Fruit fly (Drosophila melanogaster): ENCODE data around the gene Tsf2.
A peak's percentile ranks its signal among the peaks of the same experiment; 100 is the strongest.

Tsf2 gene

DNA sequence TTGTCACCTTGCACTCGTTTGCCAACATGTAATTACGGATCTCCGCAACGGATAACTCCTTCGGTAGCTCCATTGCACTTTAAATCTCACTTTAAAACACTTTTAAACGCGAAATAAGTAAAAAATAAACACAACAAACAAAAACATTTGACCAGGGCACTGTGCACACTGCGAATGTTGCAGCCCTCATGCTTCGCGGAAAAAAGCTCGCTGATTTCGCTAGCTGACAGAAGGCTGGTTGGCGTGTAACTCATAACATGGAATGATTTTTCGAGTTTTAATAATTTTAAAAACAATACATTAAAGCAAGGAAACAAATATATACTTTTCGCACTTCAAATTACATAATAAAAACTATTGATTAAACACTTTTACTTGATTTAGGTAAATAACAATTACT is 38.8 kb upstream of the Tsf2 start, which contains the start of gene sowah (continued):
- TF ChIP-seq br (GFP tag; optimal IDR thresholded peaks at IDR 0.05) = no peak
- TF ChIP-seq HLH106 (tag; optimal IDR thresholded peaks at IDR 0.05) = peak; percentile 43
- peak; percentile 90 for TF ChIP-seq Vsx2 (GFP tag; optimal IDR thresholded peaks at IDR 0.05; ENCODE audit: partially characterized antibody)
- TF ChIP-seq sage (GFP tag; optimal IDR thresholded peaks at IDR 0.05) = no peak
- TF ChIP-seq h (GFP tag; optimal IDR thresholded peaks at IDR 0.05) = peak; percentile 20
- TF ChIP-seq foxo (GFP tag; optimal IDR thresholded peaks at IDR 0.05) = no peak
- TF ChIP-seq rgr (GFP tag; optimal IDR thresholded peaks at IDR 0.05) = peak; percentile 39
- peak; percentile 19 for TF ChIP-seq Sp1 (GFP tag; optimal IDR thresholded peaks at IDR 0.05)
- TF ChIP-seq GATAd (GFP tag; optimal IDR thresholded peaks at IDR 0.05) = no peak

DNA sequence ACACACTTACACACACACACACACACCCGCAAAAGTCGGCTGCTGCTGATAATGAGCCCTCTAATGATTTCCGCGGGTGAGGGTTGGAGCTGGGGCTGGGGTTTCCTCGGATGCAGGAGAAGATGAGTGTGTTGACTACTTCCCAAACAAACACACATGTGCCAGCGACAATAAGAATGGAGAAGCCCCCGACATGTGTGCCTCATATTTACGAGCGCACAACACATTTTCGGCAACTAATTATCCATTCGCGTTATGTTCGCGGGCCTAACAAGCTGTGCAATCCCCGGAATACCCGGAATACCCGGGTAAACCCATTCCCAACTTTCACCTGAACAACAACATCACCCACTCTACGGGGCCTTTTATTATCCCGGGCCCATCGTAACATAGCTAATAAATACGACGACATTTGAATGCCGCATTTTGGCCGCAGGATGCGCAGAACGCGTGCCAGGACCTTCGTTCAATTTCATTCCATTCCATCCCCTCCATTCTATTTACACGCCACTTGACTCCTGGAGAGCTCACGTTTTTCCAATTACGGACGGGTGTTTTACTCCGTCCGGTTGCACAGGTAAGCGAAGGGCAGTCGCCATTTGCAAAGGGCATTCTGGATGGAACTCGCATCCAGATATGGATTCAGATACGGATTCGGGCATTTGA is 32.7 kb upstream of the Tsf2 start:
- TF ChIP-seq CG9705 (GFP tag; optimal IDR thresholded peaks at IDR 0.05) (no peak), sv (GFP tag; optimal IDR thresholded peaks at IDR 0.05) (no peak), Rel (GFP tag; optimal IDR thresholded peaks at IDR 0.05) (no peak), Rel (tag; optimal IDR thresholded peaks at IDR 0.05) (peak; percentile 23), dsf (GFP tag; optimal IDR thresholded peaks at IDR 0.05; ENCODE audit: borderline replicate concordance) (no peak), dmrt93B (GFP tag; optimal IDR thresholded peaks at IDR 0.05) (no peak), usp (GFP tag; optimal IDR thresholded peaks at IDR 0.05) (no peak)

dm6 chr3L:12565422-12565821 is 31.9 kb upstream of the Tsf2 start:
- TF ChIP-seq Hr83 (GFP tag; optimal IDR thresholded peaks at IDR 0.05; ENCODE audit: poor library complexity, severe bottlenecking) (no peak), tai (GFP tag; optimal IDR thresholded peaks at IDR 0.05) (no peak), usp (GFP tag; optimal IDR thresholded peaks at IDR 0.05) (no peak), ey (GFP tag; optimal IDR thresholded peaks at IDR 0.05) (no peak), Hnf4 (GFP tag; optimal IDR thresholded peaks at IDR 0.05) (no peak), h (GFP tag; optimal IDR thresholded peaks at IDR 0.05) (no peak), CG32264 (GFP tag; optimal IDR thresholded peaks at IDR 0.05) (no peak), rgr (GFP tag; optimal IDR thresholded peaks at IDR 0.05) (no peak), CG9705 (GFP tag; optimal IDR thresholded peaks at IDR 0.05) (no peak), fru (GFP tag; optimal IDR thresholded peaks at IDR 0.05) (no peak), jim (GFP tag; optimal IDR thresholded peaks at IDR 0.05) (no peak)

dm6 chr3L:12564979-12565378 is 31.5 kb upstream of the Tsf2 start:
- TF ChIP-seq Rel (GFP tag; optimal IDR thresholded peaks at IDR 0.05) (no peak), Rel (tag; optimal IDR thresholded peaks at IDR 0.05) (no peak), pan (optimal IDR thresholded peaks at IDR 0.05) (no peak), N (GFP tag; optimal IDR thresholded peaks at IDR 0.05) (no peak), dl (GFP tag; optimal IDR thresholded peaks at IDR 0.05; ENCODE audit: insufficient read depth in 1 of 2, partially characterized antibody in 2 of 2) (no peak), h (GFP tag; optimal IDR thresholded peaks at IDR 0.05) (no peak), Jra (GFP tag; optimal IDR thresholded peaks at IDR 0.05) (no peak), fru (GFP tag; optimal IDR thresholded peaks at IDR 0.05) (no peak), br (GFP tag; optimal IDR thresholded peaks at IDR 0.05) (no peak), HLH106 (tag; optimal IDR thresholded peaks at IDR 0.05) (no peak), CG9705 (GFP tag; optimal IDR thresholded peaks at IDR 0.05) (no peak), lola (GFP tag; optimal IDR thresholded peaks at IDR 0.05) (no peak), OdsH (GFP tag; optimal IDR thresholded peaks at IDR 0.05) (no peak), Hr83 (GFP tag; optimal IDR thresholded peaks at IDR 0.05; ENCODE audit: poor library complexity, severe bottlenecking) (no peak), usp (GFP tag; optimal IDR thresholded peaks at IDR 0.05) (no peak), Hnf4 (GFP tag; optimal IDR thresholded peaks at IDR 0.05) (no peak), dmrt93B (GFP tag; optimal IDR thresholded peaks at IDR 0.05) (no peak), Mio (GFP tag; optimal IDR thresholded peaks at IDR 0.05) (no peak), GATAd (GFP tag; optimal IDR thresholded peaks at IDR 0.05) (no peak), Dif (GFP tag; optimal IDR thresholded peaks at IDR 0.05; ENCODE audit: partially characterized antibody) (no peak)

DNA sequence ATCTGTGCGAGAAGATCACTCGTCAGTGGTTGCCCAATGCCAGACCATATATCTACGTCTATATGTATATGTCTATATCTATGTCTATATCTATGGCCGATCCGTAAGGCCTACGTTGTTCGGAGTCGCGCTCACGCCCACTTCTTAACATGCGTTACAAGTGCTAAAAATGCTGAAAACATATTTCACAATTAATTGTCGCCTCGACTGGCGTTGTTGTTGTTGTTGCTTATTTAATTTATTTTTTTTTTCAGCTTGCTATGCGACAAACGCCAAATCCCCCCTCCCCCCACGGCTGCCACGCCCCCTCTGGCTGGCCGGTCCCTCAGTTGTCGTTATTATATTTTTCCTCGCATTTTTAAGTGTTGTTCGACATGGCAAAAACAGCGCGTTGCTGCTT is 30.8 kb upstream of the Tsf2 start:
- no peak for TF ChIP-seq Hnf4 (GFP tag; optimal IDR thresholded peaks at IDR 0.05)
- TF ChIP-seq Dfd (GFP tag; optimal IDR thresholded peaks at IDR 0.05) = peak; percentile 99
- TF ChIP-seq tai (GFP tag; optimal IDR thresholded peaks at IDR 0.05) = no peak
- no peak for TF ChIP-seq HLH106 (tag; optimal IDR thresholded peaks at IDR 0.05)
